Fruit fly (Drosophila melanogaster) whole organism, prepupa: ENCODE measurements around the gene CG14966.

ENCODE experiments used
- Eip93F ChIP-seq: fragments of 200-800 bp; sonication (Bioruptor generic); optimal IDR thresholded peaks from 2 replicates; lab custom pipeline; 2016; ENCODE audit warnings: missing biosample characterization, mild to moderate bottlenecking, missing genetic modification characterization
- acj6 ChIP-seq: fragments of 200-800 bp; sonication (Bioruptor generic); optimal IDR thresholded peaks from 3 replicates; lab custom pipeline; 2016; ENCODE audit warnings: missing biosample characterization, missing genetic modification characterization

dm6 chr3L:3186364-3186763 is 11.1 kb downstream of the CG14966 start, which contains the start of gene CG32284:
- TF ChIP-seq Eip93F (GFP tag; lab: Kevin White, UChicago) = no peak
- TF ChIP-seq acj6 (GFP tag; lab: Kevin White, UChicago) = no peak
